Fruit fly (Drosophila melanogaster) whole organism, embryonic: ENCODE measurements around the gene Art8.

Experiments used
- Ada2b ChIP-seq: fragments of 200-800 bp; sonication (Bioruptor generic); IDR thresholded peaks from 2 replicates; pipeline ENCODE4 v1.3.6; 2022; ENCODE audit warnings: missing biosample characterization, missing genetic modification characterization
- CG11504 ChIP-seq: fragments of 200-800 bp; sonication (Bioruptor generic); optimal IDR thresholded peaks from 3 replicates; lab custom pipeline; 2019; ENCODE audit warnings: missing biosample characterization, mild to moderate bottlenecking, missing genetic modification characterization, moderate library complexity
- CG13123 ChIP-seq: fragments of 200-800 bp; sonication (Bioruptor generic); optimal IDR thresholded peaks from 2 replicates; lab custom pipeline; 2016; ENCODE audit warnings: missing biosample characterization, missing genetic modification characterization
- CG13296 ChIP-seq: fragments of 200-800 bp; sonication (Bioruptor generic); optimal IDR thresholded peaks from 3 replicates; lab custom pipeline; 2018; ENCODE audit warnings: missing biosample characterization, mild to moderate bottlenecking, missing genetic modification characterization
- CG14014 ChIP-seq: fragments of 200-800 bp; sonication (Bioruptor generic); IDR thresholded peaks from 2 replicates; pipeline ENCODE4 v1.3.6; 2022; ENCODE audit warnings: missing biosample characterization, missing genetic modification characterization
- CG14710 ChIP-seq: fragments of 200-800 bp; sonication (Bioruptor generic); optimal IDR thresholded peaks from 3 replicates; lab custom pipeline; 2019; ENCODE audit warnings: missing biosample characterization, mild to moderate bottlenecking, missing genetic modification characterization, moderate library complexity
- CG15073 ChIP-seq: fragments of 200-800 bp; sonication (Bioruptor generic); optimal IDR thresholded peaks from 2 replicates; lab custom pipeline; 2016; ENCODE audit warnings: missing biosample characterization, missing genetic modification characterization
- CG15601 ChIP-seq: fragments of 200-800 bp; sonication (Bioruptor generic); optimal IDR thresholded peaks from 3 replicates; lab custom pipeline; 2019; ENCODE audit warnings: missing biosample characterization, mild to moderate bottlenecking, missing genetic modification characterization, moderate library complexity
- CG17612 ChIP-seq: fragments of 200-800 bp; sonication (Bioruptor generic); IDR thresholded peaks from 2 replicates; pipeline ENCODE4 v1.3.6; 2022; ENCODE audit warnings: missing biosample characterization, missing genetic modification characterization
- CG17802 ChIP-seq: fragments of 200-800 bp; sonication (Bioruptor generic); optimal IDR thresholded peaks from 2 replicates; lab custom pipeline; 2018; ENCODE audit warnings: missing biosample characterization, mild to moderate bottlenecking, missing genetic modification characterization, moderate library complexity
- CG17829 ChIP-seq: fragments of 200-800 bp; optimal IDR thresholded peaks from 2 replicates; lab custom pipeline; 2019; ENCODE audit warnings: missing biosample characterization, mild to moderate bottlenecking, missing genetic modification characterization, moderate library complexity
- CG1792 ChIP-seq: fragments of 200-800 bp; sonication (Bioruptor generic); optimal IDR thresholded peaks from 2 replicates; lab custom pipeline; 2016; ENCODE audit warnings: missing biosample characterization, missing genetic modification characterization
- CG18262 ChIP-seq: fragments of 200-800 bp; optimal IDR thresholded peaks from 3 replicates; lab custom pipeline; 2019; ENCODE audit warnings: missing biosample characterization, mild to moderate bottlenecking, missing genetic modification characterization, moderate library complexity
- CG2116 ChIP-seq: fragments of 200-800 bp; sonication (Bioruptor generic); optimal IDR thresholded peaks from 3 replicates; lab custom pipeline; 2018; ENCODE audit warnings: missing biosample characterization, mild to moderate bottlenecking, missing genetic modification characterization
- CG2889 ChIP-seq: fragments of 200-800 bp; sonication (Bioruptor generic); IDR thresholded peaks from 3 replicates; pipeline ENCODE4 v1.3.6; 2022; ENCODE audit warnings: missing biosample characterization, missing genetic modification characterization
- CG3847 ChIP-seq: fragments of 200-800 bp; sonication (Bioruptor generic); IDR thresholded peaks from 2 replicates; pipeline ENCODE4 v1.3.6; 2022; ENCODE audit warnings: missing biosample characterization, missing genetic modification characterization
- CG6689 ChIP-seq: fragments of 200-800 bp; sonication (Bioruptor generic); IDR thresholded peaks from 2 replicates; pipeline ENCODE4 v1.3.6; 2022; ENCODE audit warnings: missing biosample characterization, missing genetic modification characterization
- CG7271 ChIP-seq: fragments of 200-800 bp; sonication (Bioruptor generic); optimal IDR thresholded peaks from 2 replicates; lab custom pipeline; 2018; ENCODE audit warnings: missing biosample characterization, mild to moderate bottlenecking, missing genetic modification characterization, moderate library complexity
- CG7372 ChIP-seq: fragments of 200-800 bp; sonication (Bioruptor generic); IDR thresholded peaks from 2 replicates; pipeline ENCODE4 v1.3.6; 2022; ENCODE audit warnings: missing biosample characterization, missing genetic modification characterization
- CG8388 ChIP-seq: fragments of 200-800 bp; sonication (Bioruptor generic); optimal IDR thresholded peaks from 2 replicates; lab custom pipeline; 2019; ENCODE audit warnings: missing biosample characterization, mild to moderate bottlenecking, missing genetic modification characterization, moderate library complexity
- CG8765 ChIP-seq: fragments of 200-800 bp; sonication (Bioruptor generic); IDR thresholded peaks from 2 replicates; pipeline ENCODE4 v1.3.6; 2022; ENCODE audit warnings: missing biosample characterization, missing genetic modification characterization
- CoRest ChIP-seq: fragments of 200-800 bp; sonication (Bioruptor generic); optimal IDR thresholded peaks from 3 replicates; lab custom pipeline; 2018; ENCODE audit warnings: missing biosample characterization, mild to moderate bottlenecking, missing genetic modification characterization, moderate library complexity
- D ChIP-seq, 2 experiments: fragments of 200-800 bp in 1 of 2; fragments of >200 bp in 1 of 2; sonication (Bioruptor generic) in 1 of 2; optimal IDR thresholded peaks; 2 replicates in 1 of 2; 3 replicates in 1 of 2; lab custom pipeline; 2017; ENCODE audit warnings: mild to moderate bottlenecking in 1 of 2, missing biosample characterization in 1 of 2, missing genetic modification characterization in 1 of 2, missing genetic modification reagents in 1 of 2
- D19A ChIP-seq: fragments of 200-800 bp; optimal IDR thresholded peaks from 3 replicates; lab custom pipeline; 2019; ENCODE audit warnings: missing biosample characterization, mild to moderate bottlenecking, missing genetic modification characterization, moderate library complexity
- HLHmδ ChIP-seq: fragments of 200-800 bp; sonication (Bioruptor generic); optimal IDR thresholded peaks from 2 replicates; lab custom pipeline; 2018; ENCODE audit warnings: missing biosample characterization, mild to moderate bottlenecking, missing genetic modification characterization, moderate library complexity
- Lpt ChIP-seq: fragments of >200 bp; optimal IDR thresholded peaks from 2 replicates; lab custom pipeline; 2018; ENCODE audit warnings: missing biosample characterization, missing genetic modification characterization
- Myb ChIP-seq: fragments of 200-800 bp; sonication (Bioruptor generic); optimal IDR thresholded peaks from 2 replicates; lab custom pipeline; 2016; ENCODE audit warnings: missing biosample characterization, missing genetic modification characterization
- NC2β ChIP-seq: fragments of 200-800 bp; sonication (Bioruptor generic); optimal IDR thresholded peaks from 2 replicates; lab custom pipeline; 2016; ENCODE audit warnings: missing biosample characterization, missing genetic modification characterization
- NFAT ChIP-seq: fragments of 200-800 bp; sonication (Bioruptor generic); IDR thresholded peaks from 2 replicates; pipeline ENCODE4 v1.3.6; 2022; ENCODE audit warnings: missing biosample characterization, missing genetic modification characterization
- Poxn ChIP-seq: fragments of 200-800 bp; sonication (Bioruptor generic); IDR thresholded peaks from 2 replicates; pipeline ENCODE4 v1.3.6; 2022; ENCODE audit warnings: missing biosample characterization, missing genetic modification characterization
- Spps ChIP-seq: fragments of 200-800 bp; sonication (Bioruptor generic); optimal IDR thresholded peaks from 2 replicates; lab custom pipeline; 2018; ENCODE audit warnings: missing biosample characterization, mild to moderate bottlenecking, missing genetic modification characterization
- bab2 ChIP-seq: fragments of 200-800 bp; sonication (Bioruptor generic); optimal IDR thresholded peaks from 2 replicates; lab custom pipeline; 2016; ENCODE audit warnings: missing biosample characterization, missing genetic modification characterization
- bbx ChIP-seq: fragments of 200-800 bp; sonication (Bioruptor generic); IDR thresholded peaks from 2 replicates; pipeline ENCODE4 v1.3.6; 2022; ENCODE audit warnings: missing biosample characterization, missing genetic modification characterization; ENCODE audit not compliant: partially characterized antibody
- chn ChIP-seq: fragments of 200-800 bp; sonication (Bioruptor generic); optimal IDR thresholded peaks from 2 replicates; lab custom pipeline; 2016; ENCODE audit warnings: missing biosample characterization, missing genetic modification characterization
- corto ChIP-seq: fragments of 200-800 bp; sonication (Bioruptor generic); optimal IDR thresholded peaks from 2 replicates; lab custom pipeline; 2016; ENCODE audit warnings: missing biosample characterization, mild to moderate bottlenecking, missing genetic modification characterization, moderate library complexity
- crp ChIP-seq, 2 experiments: fragments of 200-800 bp; sonication (Bioruptor generic); optimal IDR thresholded peaks; 2 replicates in 1 of 2; 3 replicates in 1 of 2; lab custom pipeline; 2017; ENCODE audit warnings: missing biosample characterization in 2 of 2, missing genetic modification characterization in 2 of 2, mild to moderate bottlenecking in 1 of 2, moderate library complexity in 1 of 2
- danr ChIP-seq: fragments of 200-800 bp; sonication (Bioruptor generic); IDR thresholded peaks from 2 replicates; pipeline ENCODE4 v1.3.6; 2022; ENCODE audit warnings: missing biosample characterization, missing genetic modification characterization
- dmrt11E ChIP-seq: fragments of 200-800 bp; sonication (Bioruptor generic); optimal IDR thresholded peaks from 3 replicates; lab custom pipeline; 2018; ENCODE audit warnings: missing biosample characterization, mild to moderate bottlenecking, missing genetic modification characterization, moderate library complexity
- dysf ChIP-seq: fragments of 200-800 bp; sonication (Bioruptor generic); IDR thresholded peaks from 3 replicates; pipeline ENCODE4 v1.3.6; 2022; ENCODE audit warnings: missing biosample characterization, missing genetic modification characterization
- fd96Cb ChIP-seq: fragments of 200-800 bp; sonication (Bioruptor generic); optimal IDR thresholded peaks from 2 replicates; lab custom pipeline; 2018; ENCODE audit warnings: missing biosample characterization, mild to moderate bottlenecking, missing genetic modification characterization, moderate library complexity
- gcm ChIP-seq: fragments of 200-800 bp; sonication (Bioruptor generic); optimal IDR thresholded peaks from 2 replicates; lab custom pipeline; 2019; ENCODE audit warnings: missing biosample characterization, mild to moderate bottlenecking, missing genetic modification characterization, moderate library complexity
- gem ChIP-seq: fragments of 200-800 bp; sonication (Bioruptor generic); optimal IDR thresholded peaks from 2 replicates; lab custom pipeline; 2019; ENCODE audit warnings: missing biosample characterization, mild to moderate bottlenecking, missing genetic modification characterization, moderate library complexity
- ind ChIP-seq: fragments of 200-800 bp; sonication (Bioruptor generic); optimal IDR thresholded peaks from 3 replicates; lab custom pipeline; 2016; ENCODE audit warnings: missing biosample characterization, missing genetic modification characterization
- kah ChIP-seq: fragments of 200-800 bp; sonication (Bioruptor generic); optimal IDR thresholded peaks from 2 replicates; lab custom pipeline; 2018; ENCODE audit warnings: missing biosample characterization, mild to moderate bottlenecking, missing genetic modification characterization
- lilli ChIP-seq: fragments of 200-800 bp; sonication (Bioruptor generic); optimal IDR thresholded peaks from 3 replicates; lab custom pipeline; 2016; ENCODE audit warnings: missing biosample characterization, missing genetic modification characterization
- ro ChIP-seq: fragments of 200-800 bp; sonication (Bioruptor generic); IDR thresholded peaks from 2 replicates; pipeline ENCODE4 v1.3.6; 2022; ENCODE audit warnings: missing biosample characterization, missing genetic modification characterization
- row ChIP-seq: fragments of 200-800 bp; sonication (Bioruptor generic); IDR thresholded peaks from 3 replicates; pipeline ENCODE4 v1.3.6; 2022; ENCODE audit warnings: missing biosample characterization, missing genetic modification characterization
- tin ChIP-seq: fragments of 200-800 bp; sonication (Bioruptor generic); optimal IDR thresholded peaks from 3 replicates; lab custom pipeline; 2016; ENCODE audit warnings: missing biosample characterization, missing genetic modification characterization
- zfh1 ChIP-seq: fragments of 200-800 bp; sonication (Bioruptor generic); IDR thresholded peaks from 3 replicates; pipeline ENCODE4 v1.3.6; 2022; ENCODE audit warnings: missing biosample characterization, missing genetic modification characterization
- zfh2 ChIP-seq: fragments of 200-800 bp; sonication (Bioruptor generic); optimal IDR thresholded peaks from 2 replicates; lab custom pipeline; 2016; ENCODE audit warnings: missing biosample characterization, missing genetic modification characterization

Art8 gene

DNA sequence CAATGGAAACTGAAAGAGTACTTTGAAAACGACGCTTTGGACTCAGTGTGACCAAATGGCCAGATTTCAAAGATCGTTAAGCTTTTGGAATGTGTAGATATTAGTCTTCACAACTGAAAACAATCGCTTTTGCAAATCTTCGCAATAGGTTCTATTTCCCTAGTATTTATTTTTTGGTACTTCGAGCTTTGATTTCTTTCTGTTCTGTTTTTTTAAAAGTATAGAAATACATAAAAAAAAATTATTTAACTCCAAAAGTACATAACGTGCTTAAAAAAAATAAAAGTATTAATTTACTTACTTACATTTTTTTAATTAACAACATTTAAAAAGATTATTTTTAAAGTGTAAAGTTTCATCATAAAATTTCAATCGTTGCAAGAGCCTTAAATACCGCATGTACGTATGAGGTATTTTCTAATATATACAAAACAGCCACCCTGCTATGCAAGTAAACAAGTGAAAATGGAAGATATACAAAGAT is 23.5 kb downstream of the Art8 start, which contains the start of the genes piwi and CG12253 (continued):
- TF ChIP-seq CG14014 (GFP tag; lab: Robert Waterston, UW) = peak; percentile 66; the same call in 1 of the 2 replicates
- TF ChIP-seq CG7271 (tag; lab: Kevin White, UChicago) = no peak
- peak; percentile 95 for TF ChIP-seq CoRest (tag; lab: Kevin White, UChicago)
- no peak for TF ChIP-seq Lpt (GFP tag; lab: Kevin White, UChicago)
- no peak for TF ChIP-seq CG17802 (tag; lab: Kevin White, UChicago)
- no peak for TF ChIP-seq CG8765 (GFP tag; lab: Robert Waterston, UW)
- TF ChIP-seq fd96Cb (tag; lab: Kevin White, UChicago) = peak; percentile 70
- TF ChIP-seq D (optimal IDR thresholded peaks at IDR 0.05; lab: Kevin White, UChicago) = no peak
- peak; percentile 28 for TF ChIP-seq D (GFP tag; optimal IDR thresholded peaks at IDR 0.05; lab: Kevin White, UChicago)
- peak; percentile 89 for TF ChIP-seq dysf (GFP tag; lab: Robert Waterston, UW)
- no peak for TF ChIP-seq HLHmδ
- peak; percentile 57 for TF ChIP-seq CG18262 (tag; lab: Kevin White, UChicago)
- peak; percentile 39 for TF ChIP-seq ind (GFP tag; lab: Kevin White, UChicago)
- no peak for TF ChIP-seq kah
- peak; percentile 69; the same call in 2 of the 3 replicates for TF ChIP-seq CG2889 (GFP tag; lab: Robert Waterston, UW)
- TF ChIP-seq CG7372 = no peak
- TF ChIP-seq zfh2 = peak; percentile 28
- TF ChIP-seq dmrt11E (tag; lab: Kevin White, UChicago) = peak; percentile 90
- peak; percentile 57 for TF ChIP-seq CG17829 (tag; lab: Kevin White, UChicago)
- no peak for TF ChIP-seq gcm
- peak; percentile 50 for TF ChIP-seq bab2 (GFP tag; lab: Kevin White, UChicago)
- peak; percentile 96 for TF ChIP-seq gem (tag; lab: Kevin White, UChicago)
- peak; percentile 41; the same call in 1 of the 2 replicates for TF ChIP-seq Poxn (GFP tag; lab: Robert Waterston, UW)
- peak; percentile 59 for TF ChIP-seq CG14710 (tag; lab: Kevin White, UChicago)
- peak; percentile 53 for TF ChIP-seq CG13123 (GFP tag; lab: Kevin White, UChicago)
- no peak for TF ChIP-seq CG11504 (tag; lab: Kevin White, UChicago)
- TF ChIP-seq CG6689 = peak; percentile 43; the same call in 1 of the 2 replicates
- TF ChIP-seq CG17612 (GFP tag; lab: Robert Waterston, UW) = no peak
- TF ChIP-seq Spps (tag; lab: Kevin White, UChicago) = peak; percentile 14
- TF ChIP-seq CG1792 (GFP tag; lab: Kevin White, UChicago) = no peak
- peak; percentile 57 for TF ChIP-seq CG2116
- TF ChIP-seq CG3847 (GFP tag; lab: Robert Waterston, UW) = peak; percentile 84
- no peak for TF ChIP-seq bbx (GFP tag; lab: Robert Waterston, UW)
- peak; percentile 62 for TF ChIP-seq lilli (GFP tag; lab: Kevin White, UChicago)
- TF ChIP-seq CG8388 (GFP tag; lab: Kevin White, UChicago) = peak; percentile 87
- TF ChIP-seq CG15073 (GFP tag; lab: Kevin White, UChicago) = peak; percentile 26
- TF ChIP-seq ro (GFP tag; lab: Robert Waterston, UW) = peak; percentile 64; the same call in 1 of the 2 replicates
- peak; percentile 70 for TF ChIP-seq D19A (tag; lab: Kevin White, UChicago)
- TF ChIP-seq Ada2b = peak; percentile 49; the same call in 1 of the 2 replicates
- peak; percentile 86 for TF ChIP-seq CG15601 (tag; lab: Kevin White, UChicago)
- TF ChIP-seq danr (GFP tag; lab: Robert Waterston, UW) = no peak; the same call in 1 of the 2 replicates
- no peak for TF ChIP-seq NC2β (GFP tag; lab: Kevin White, UChicago)
- TF ChIP-seq NFAT (GFP tag; lab: Robert Waterston, UW) = no peak
- TF ChIP-seq zfh1 (GFP tag; lab: Robert Waterston, UW) = peak; percentile 67; the same call in 2 of the 3 replicates
- peak; percentile 34 for TF ChIP-seq Myb
- TF ChIP-seq tin = peak; percentile 37
- no peak for TF ChIP-seq corto (GFP tag; lab: Kevin White, UChicago)
- TF ChIP-seq crp (GFP tag; optimal IDR thresholded peaks at IDR 0.05; lab: Kevin White, UChicago) = no peak
- peak; percentile 22 for TF ChIP-seq chn
- peak; percentile 17 for TF ChIP-seq CG13296 (GFP tag; lab: Kevin White, UChicago)
- peak; percentile 83 for TF ChIP-seq row (GFP tag; lab: Robert Waterston, UW)
